Worm (Caenorhabditis elegans) whole organism, L4 larva: ENCODE results near the gene F57A10.2.

ENCODE experiments used
- dpl-1 ChIP-seq: fragments of 150-350 bp; optimal IDR thresholded peaks from 2 replicates; lab custom pipeline; 2014; ENCODE audit warnings: missing biosample characterization, missing genetic modification reagents, missing genetic modification characterization
- fkh-10 ChIP-seq: fragments of 150-350 bp; optimal IDR thresholded peaks from 2 replicates; lab custom pipeline; 2014; ENCODE audit warnings: missing biosample characterization, missing genetic modification reagents, missing genetic modification characterization
- lin-15B ChIP-seq: fragments of 150-350 bp; sonication (generic microtip); optimal IDR thresholded peaks from 3 replicates; lab custom pipeline; 2014; ENCODE audit warnings: missing biosample characterization, missing genetic modification characterization
- lir-3 ChIP-seq: sonication (generic microtip); optimal IDR thresholded peaks from 2 replicates; lab custom pipeline; 2016; ENCODE audit warnings: mild to moderate bottlenecking, missing genetic modification characterization, missing compliant biosample characterization
- lsy-2 ChIP-seq, 2 experiments: fragments of 150-350 bp in 1 of 2; sonication (generic microtip) in 1 of 2; optimal IDR thresholded peaks; 2 replicates each; lab custom pipeline; 2014 to 2017; ENCODE audit warnings: missing biosample characterization in 2 of 2, missing genetic modification characterization in 2 of 2
- nhr-10 ChIP-seq: fragments of 150-350 bp; optimal IDR thresholded peaks from 2 replicates; lab custom pipeline; 2014; ENCODE audit warnings: missing biosample characterization, missing genetic modification characterization
- nhr-237 ChIP-seq: sonication (generic microtip); optimal IDR thresholded peaks from 2 replicates; lab custom pipeline; 2017; ENCODE audit warnings: missing biosample characterization, missing genetic modification characterization
- nhr-76 ChIP-seq: fragments of 150-350 bp; optimal IDR thresholded peaks from 2 replicates; lab custom pipeline; 2014; ENCODE audit warnings: missing biosample characterization, missing genetic modification characterization
- unc-62 ChIP-seq, 3 experiments: fragments of 150-350 bp in 1 of 3; sonication (generic microtip); optimal IDR thresholded peaks in 2 of 3; peaks in 1 of 3; 1 replicate in 1 of 3; 2 replicates in 2 of 3; lab custom pipeline; 2014 to 2017; ENCODE audit warnings: missing biosample characterization in 3 of 3, missing genetic modification characterization in 3 of 3, missing genetic modification reagents in 3 of 3, missing genotype in 1 of 3

ce11 chrV:15750130-15750529 is 16.2 kb upstream of the F57A10.2 start, which contains the start of gene str-6:
- TF ChIP-seq dpl-1 (GFP tag; lab: Kevin White, UChicago) (no peak), lsy-2 (tag; optimal IDR thresholded peaks at IDR 0.05; lab: Kevin White, UChicago) (no peak), nhr-10 (tag; lab: Kevin White, UChicago) (no peak), lin-15B (tag; lab: Kevin White, UChicago) (no peak), nhr-76 (tag; lab: Kevin White, UChicago) (no peak), unc-62 (GFP tag; optimal IDR thresholded peaks at IDR 0.05 in 1 of 2; lab: Kevin White, UChicago) (no peak), unc-62 (tag; optimal IDR thresholded peaks at IDR 0.05; lab: Kevin White, UChicago) (no peak), fkh-10 (GFP tag; lab: Kevin White, UChicago) (no peak), nhr-237 (tag; lab: Kevin White, UChicago) (no peak), lir-3 (tag; lab: Kevin White, UChicago) (no peak)
